Fruit fly (Drosophila melanogaster) whole organism, wandering third instar larva: ENCODE data around the gene CG34134.

ENCODE experiments used
- CG9705 ChIP-seq: fragments of 200-800 bp; sonication (Bioruptor generic); optimal IDR thresholded peaks from 2 replicates; lab custom pipeline; 2018; ENCODE audit warnings: missing biosample characterization, mild to moderate bottlenecking, missing genetic modification characterization
- Dfd ChIP-seq: fragments of >200 bp; optimal IDR thresholded peaks from 2 replicates; lab custom pipeline; 2017; ENCODE audit warnings: missing biosample characterization, missing genetic modification characterization
- Dif ChIP-seq: fragments of 200-275, 200-300 bp; sonication (Bioruptor generic); optimal IDR thresholded peaks from 2 replicates; lab custom pipeline; 2018; ENCODE audit warnings: missing biosample characterization, missing genetic modification characterization; ENCODE audit not compliant: partially characterized antibody
- HLH106 ChIP-seq: fragments of 200-800 bp; optimal IDR thresholded peaks from 3 replicates; lab custom pipeline; 2019; ENCODE audit warnings: missing biosample characterization, mild to moderate bottlenecking, missing genetic modification characterization, moderate library complexity
- Hnf4 ChIP-seq: fragments of 200-800 bp; sonication (Bioruptor generic); optimal IDR thresholded peaks from 2 replicates; lab custom pipeline; 2016; ENCODE audit warnings: missing biosample characterization, mild to moderate bottlenecking, missing genetic modification characterization
- Hr78 ChIP-seq: fragments of >200 bp; optimal IDR thresholded peaks from 2 replicates; lab custom pipeline; 2017; ENCODE audit warnings: missing biosample characterization, missing genetic modification characterization
- Jra ChIP-seq: sonication (Bioruptor generic); optimal IDR thresholded peaks from 2 replicates; lab custom pipeline; 2016; ENCODE audit warnings: missing biosample characterization, missing genetic modification characterization
- Mio ChIP-seq: sonication (Bioruptor generic); optimal IDR thresholded peaks from 2 replicates; lab custom pipeline; 2016; ENCODE audit warnings: missing biosample characterization, missing genetic modification characterization
- Rel ChIP-seq, 2 experiments: fragments of 200-800 bp; sonication (Bioruptor generic) in 1 of 2; optimal IDR thresholded peaks; 2 replicates in 1 of 2; 3 replicates in 1 of 2; lab custom pipeline; 2016 to 2019; ENCODE audit warnings: mild to moderate bottlenecking in 2 of 2, missing biosample characterization in 2 of 2, missing genetic modification characterization in 2 of 2, moderate library complexity in 1 of 2
- Sp1 ChIP-seq: fragments of 200-800 bp; sonication (Bioruptor generic); optimal IDR thresholded peaks from 3 replicates; lab custom pipeline; 2019; ENCODE audit warnings: missing biosample characterization, mild to moderate bottlenecking, missing genetic modification characterization, moderate library complexity
- Vsx2 ChIP-seq: fragments of 200-300, 225-300 bp; sonication (Bioruptor generic); optimal IDR thresholded peaks from 2 replicates; lab custom pipeline; 2018; ENCODE audit warnings: missing biosample characterization, missing genetic modification characterization; ENCODE audit not compliant: partially characterized antibody
- brk ChIP-seq: fragments of 200-800 bp; sonication (Bioruptor generic); optimal IDR thresholded peaks from 2 replicates; lab custom pipeline; 2016; ENCODE audit warnings: missing biosample characterization, mild to moderate bottlenecking, missing genetic modification characterization
- dl ChIP-seq, 2 experiments: fragments of 175-275, 200-275 bp in 1 of 2; fragments of 200-275 bp in 1 of 2; sonication (Bioruptor generic); optimal IDR thresholded peaks; lab custom pipeline; 2018; ENCODE audit warnings: mild to moderate bottlenecking in 2 of 2, missing biosample characterization in 2 of 2, missing genetic modification characterization in 2 of 2, moderate library complexity in 2 of 2; ENCODE audit not compliant: partially characterized antibody in 2 of 2, insufficient read depth in 1 of 2
- dmrt93B ChIP-seq: fragments of 200-800 bp; sonication (Bioruptor generic); optimal IDR thresholded peaks from 2 replicates; lab custom pipeline; 2018; ENCODE audit warnings: missing biosample characterization, mild to moderate bottlenecking, missing genetic modification characterization
- h ChIP-seq: fragments of 200-800 bp; sonication (Bioruptor generic); optimal IDR thresholded peaks from 3 replicates; lab custom pipeline; 2016; ENCODE audit warnings: missing biosample characterization, mild to moderate bottlenecking, missing genetic modification characterization
- jim ChIP-seq: fragments of 175-275, 200-325 bp; sonication (Bioruptor generic); optimal IDR thresholded peaks from 2 replicates; lab custom pipeline; 2016; ENCODE audit warnings: missing biosample characterization, mild to moderate bottlenecking, missing genetic modification characterization
- pan ChIP-seq: fragments of >200 bp; optimal IDR thresholded peaks from 2 replicates; lab custom pipeline; 2017
- psq ChIP-seq: fragments of 200-800 bp; sonication (Bioruptor generic); optimal IDR thresholded peaks from 3 replicates; lab custom pipeline; 2017; ENCODE audit warnings: missing biosample characterization, mild to moderate bottlenecking, missing genetic modification characterization, moderate library complexity
- rgr ChIP-seq: fragments of 200-800 bp; sonication (Bioruptor generic); optimal IDR thresholded peaks from 3 replicates; lab custom pipeline; 2016; ENCODE audit warnings: missing biosample characterization, mild to moderate bottlenecking, missing genetic modification characterization
- tai ChIP-seq: sonication (Bioruptor generic); optimal IDR thresholded peaks from 2 replicates; lab custom pipeline; 2016; ENCODE audit warnings: missing biosample characterization, missing genetic modification characterization
- woc ChIP-seq: sonication (Bioruptor generic); optimal IDR thresholded peaks from 2 replicates; lab custom pipeline; 2016; ENCODE audit warnings: missing biosample characterization, mild to moderate bottlenecking, missing genetic modification characterization

Gene CG34134

dm6 chr2L:8146994-8147661 lies 43.5 kb downstream of the CG34134 start, which contains the start of gene CG31606:
TSS of gene CG31606 (plus strand) at chr2L:8147611.
- TF ChIP-seq Hr78 (GFP tag; lab: Kevin White, UChicago) (no peak), HLH106 (no peak), Mio (GFP tag; lab: Kevin White, UChicago) (no peak), Dfd (no peak), tai (no peak), CG9705 (GFP tag; lab: Kevin White, UChicago) (no peak), rgr (GFP tag; lab: Kevin White, UChicago) (no peak), Dif (GFP tag; lab: Kevin White, UChicago) (no peak), jim (GFP tag; lab: Kevin White, UChicago) (no peak), Sp1 (no peak), h (GFP tag; lab: Kevin White, UChicago) (no peak), brk (GFP tag; lab: Kevin White, UChicago) (no peak), pan (lab: Kevin White, UChicago) (no peak), Jra (GFP tag; lab: Kevin White, UChicago) (no peak), dmrt93B (GFP tag; lab: Kevin White, UChicago) (no peak)

- TF ChIP-seq Hr78 (GFP tag; lab: Kevin White, UChicago) (no peak), tai (peak; percentile 15), woc (GFP tag; lab: Kevin White, UChicago) (peak; percentile 9)
These were observed 45.3 kb downstream of the CG34134 start, which contains the start of the genes CG42763 and CG43394 for dm6 chr2L:8145067-8145808. TSS of gene CG42763 (minus strand) at chr2L:8145107. TSS of gene CG43394 (plus strand) at chr2L:8145758.

- no peak for TF ChIP-seq dl (GFP tag; optimal IDR thresholded peaks at IDR 0.05; lab: Kevin White, UChicago; ENCODE audit: insufficient read depth in 1 of 2, partially characterized antibody in 2 of 2)
These were observed 46.6 kb downstream of the CG34134 start, which contains the start of gene CG42762 for dm6 chr2L:8143947-8144346. TSS of gene CG42762 (minus strand) at chr2L:8144047.

- no peak for TF ChIP-seq woc (GFP tag; lab: Kevin White, UChicago)
- TF ChIP-seq psq (GFP tag; lab: Kevin White, UChicago), result peak; percentile 13
- TF ChIP-seq rgr (GFP tag; lab: Kevin White, UChicago), result no peak
- TF ChIP-seq Rel (GFP tag; optimal IDR thresholded peaks at IDR 0.05; lab: Kevin White, UChicago), result peak; percentile 78
- no peak for TF ChIP-seq Rel (tag; optimal IDR thresholded peaks at IDR 0.05; lab: Kevin White, UChicago)
- TF ChIP-seq Hnf4 (GFP tag; lab: Kevin White, UChicago), result no peak
- peak; percentile 8 for TF ChIP-seq Vsx2
- TF ChIP-seq, all 38 proteins: peak for 3
These were observed 47.8 kb downstream of the CG34134 start for dm6 chr2L:8142760-8143159.
